Worm (Caenorhabditis elegans): ENCODE results near the gene nspg-11.
A peak's percentile ranks its signal among the peaks of the same experiment; 100 is the strongest.

Gene nspg-11

DNA sequence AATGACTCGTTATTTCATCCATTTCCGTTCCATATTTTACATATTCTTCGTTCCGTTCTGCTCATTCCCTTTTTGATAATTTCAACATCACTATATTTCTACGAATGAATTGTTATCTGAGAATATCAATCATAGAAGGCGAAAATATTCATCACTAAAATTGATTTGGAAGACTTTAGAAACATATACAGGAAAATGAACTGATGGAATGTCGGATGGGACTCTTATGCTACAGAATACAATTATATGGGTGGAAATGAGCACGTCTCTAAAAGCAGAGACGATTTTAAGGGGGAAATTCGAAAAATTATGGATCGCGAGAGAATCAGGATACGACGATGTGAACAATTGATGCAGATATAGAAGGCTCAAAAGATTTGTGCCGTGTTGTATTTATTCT is 3.9 kb downstream of the nspg-11 start (continued):
- TF ChIP-seq hrde-1 (tag; optimal IDR thresholded peaks at IDR 0.05; ENCODE audit: borderline replicate concordance): peak; percentile 81

DNA sequence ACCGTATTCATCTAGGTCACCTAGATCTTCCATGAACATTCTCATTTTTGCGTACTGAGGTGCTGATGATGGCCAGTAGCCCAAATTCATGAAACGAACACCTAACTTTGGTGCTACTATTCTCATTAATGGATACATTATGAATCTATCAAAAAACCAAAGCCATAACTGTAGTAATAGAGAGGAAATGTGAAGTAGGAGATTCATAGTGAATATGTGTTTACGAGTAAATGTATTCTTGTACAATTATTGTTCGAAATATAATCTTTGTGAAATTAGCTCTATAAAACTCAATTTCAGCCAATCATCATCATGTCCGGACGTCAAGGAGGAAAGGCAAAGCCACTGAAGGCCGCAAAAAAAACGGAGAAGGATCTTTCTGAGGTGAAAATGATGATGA is 4.8 kb downstream of the nspg-11 start, which contains the start of the genes F49C12.11 and nemt-1:
TSS of gene F49C12.11 (plus strand) at position 301 of the 400 bp plus-strand sequence.
TSS of gene nemt-1 (minus strand) at position 360 of the 400 bp plus-strand sequence.
- TF ChIP-seq lin-35 (GFP tag; optimal IDR thresholded peaks at IDR 0.05) (peak in 1 of 3 experiments; percentile 22), snpc-1.1 (tag; optimal IDR thresholded peaks at IDR 0.05; ENCODE audit: insufficient read depth) (no peak)

DNA sequence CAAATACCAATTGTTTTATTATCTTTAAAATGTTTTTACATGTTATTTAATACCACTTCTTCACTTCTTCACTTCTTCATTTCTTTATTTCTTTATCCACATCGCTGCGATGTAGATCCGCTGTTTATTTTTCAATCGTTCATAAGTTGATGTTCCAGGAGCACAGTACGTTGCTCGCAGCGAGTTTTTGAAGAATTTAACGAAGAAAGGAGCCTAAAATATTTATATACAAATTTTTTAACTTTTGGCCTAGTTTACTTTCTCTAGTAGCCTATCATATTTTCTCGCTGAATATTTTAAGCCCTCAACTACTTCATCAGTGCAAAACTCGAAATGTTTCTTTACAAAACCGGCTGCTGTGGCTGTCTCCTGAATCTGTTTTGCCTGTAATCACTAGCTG is 5.7 kb downstream of the nspg-11 start:
- TF ChIP-seq tlf-1 (GFP tag; optimal IDR thresholded peaks at IDR 0.05): no peak
- TF ChIP-seq athp-1 (tag; optimal IDR thresholded peaks at IDR 0.05): peak; percentile 25
- TF ChIP-seq madf-6 (GFP tag; IDR thresholded peaks at IDR 0.05): peak; percentile 46; the same call in 1 of the 2 replicates
- 0 out of 2 replicates have a peak, but pooled peaks have one; percentile 22 for TF ChIP-seq aptf-3 (GFP tag; IDR thresholded peaks at IDR 0.05)
- TF ChIP-seq F10E7.11 (tag; optimal IDR thresholded peaks at IDR 0.05): peak; percentile 52
- TF ChIP-seq madf-8 (GFP tag; conservative IDR thresholded peaks at IDR 0.05): no peak
- TF ChIP-seq sptf-2 (GFP tag; optimal IDR thresholded peaks at IDR 0.05): no peak
- peak; percentile 41 for TF ChIP-seq repo-1 (tag; optimal IDR thresholded peaks at IDR 0.05)
- no peak for TF ChIP-seq him-1 (tag; optimal IDR thresholded peaks at IDR 0.05)
- TF ChIP-seq snpc-4 (GFP tag; optimal IDR thresholded peaks at IDR 0.05): no peak
- peak in 1 of 4 experiments; percentile 10 for TF ChIP-seq snpc-4 (tag; optimal IDR thresholded peaks at IDR 0.05)
- TF ChIP-seq F22D6.2 (tag; optimal IDR thresholded peaks at IDR 0.05): no peak
- peak; percentile 3 for TF ChIP-seq snpc-3.4 (tag; optimal IDR thresholded peaks at IDR 0.05)
- TF ChIP-seq lir-1 (GFP tag; conservative IDR thresholded peaks at IDR 0.05): no peak
- TF ChIP-seq cebp-1 (GFP tag; IDR thresholded peaks at IDR 0.05): no peak
- TF ChIP-seq cebp-1 (tag; optimal IDR thresholded peaks at IDR 0.05): no peak
- no peak for TF ChIP-seq mes-4 (tag; optimal IDR thresholded peaks at IDR 0.05)
- no peak for TF ChIP-seq mxl-1 (tag; optimal IDR thresholded peaks at IDR 0.05)
- no peak for TF ChIP-seq ztf-28 (GFP tag; IDR thresholded peaks at IDR 0.05)
- TF ChIP-seq F57C9.4 (tag; optimal IDR thresholded peaks at IDR 0.05): no peak
- TF ChIP-seq ztf-6 (GFP tag; IDR thresholded peaks at IDR 0.05): no peak
- no peak for TF ChIP-seq hlh-26 (GFP tag; conservative IDR thresholded peaks at IDR 0.05)

DNA sequence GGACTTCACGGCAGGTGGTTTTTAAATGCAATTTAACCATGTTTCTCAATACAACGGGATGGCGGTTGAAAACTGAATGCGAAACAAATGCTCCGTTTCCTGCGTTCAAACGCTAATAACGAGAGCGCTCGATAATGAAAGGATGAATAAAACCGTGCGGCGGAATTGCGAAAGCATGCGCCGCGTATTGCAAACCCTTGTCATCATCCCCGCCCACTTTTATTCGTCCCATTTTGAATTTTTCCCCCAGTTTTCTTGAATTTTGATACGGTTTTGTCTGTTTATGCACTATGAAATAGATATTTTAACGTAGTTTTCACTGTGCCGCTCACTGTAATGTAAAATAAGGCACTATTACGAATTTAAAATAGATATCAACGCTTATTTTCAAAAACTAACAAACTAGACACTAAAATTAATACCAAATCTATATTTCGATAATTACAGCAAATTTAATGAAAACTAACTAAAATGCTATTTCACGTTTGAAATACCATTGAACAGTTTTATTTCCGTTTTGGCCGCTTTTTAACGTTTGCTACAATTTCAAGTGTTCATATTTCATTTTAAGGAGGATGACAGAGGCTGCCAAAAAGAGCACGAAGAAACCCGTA is 7.7 kb downstream of the nspg-11 start, which contains the start of the genes F49C12.9 and rpn-7:
TSS of gene F49C12.9 (minus strand) at position 148 of the 614 bp plus-strand sequence.
TSS of gene rpn-7 (plus strand) at position 564 of the 614 bp plus-strand sequence.
- TF ChIP-seq him-1 (tag; optimal IDR thresholded peaks at IDR 0.05) (no peak), T07F8.4 (tag; optimal IDR thresholded peaks at IDR 0.05) (no peak), ceh-79 (tag; optimal IDR thresholded peaks at IDR 0.05) (no peak), tbx-9 (tag; optimal IDR thresholded peaks at IDR 0.05; ENCODE audit: borderline replicate concordance) (no peak), madf-10 (tag; optimal IDR thresholded peaks at IDR 0.05) (no peak), F33H1.4 (GFP tag; IDR thresholded peaks at IDR 0.05) (no peak), madf-8 (GFP tag; conservative IDR thresholded peaks at IDR 0.05) (no peak), Y53F4B.3 (GFP tag; IDR thresholded peaks at IDR 0.05) (no peak), tlf-1 (GFP tag; optimal IDR thresholded peaks at IDR 0.05) (no peak), hmg-20 (GFP tag; IDR thresholded peaks at IDR 0.05) (no peak), nhr-90 (tag; optimal IDR thresholded peaks at IDR 0.05) (no peak), ceh-100 (GFP tag; IDR thresholded peaks at IDR 0.05) (no peak), sdz-38 (tag; optimal IDR thresholded peaks at IDR 0.05) (no peak), ceh-58 (GFP tag; IDR thresholded peaks at IDR 0.05) (no peak), egl-44 (GFP tag; IDR thresholded peaks at IDR 0.05) (no peak), ekl-4 (GFP tag; IDR thresholded peaks at IDR 0.05) (no peak), mxl-1 (tag; optimal IDR thresholded peaks at IDR 0.05) (no peak), attf-3 (GFP tag; conservative IDR thresholded peaks at IDR 0.05) (0 out of 2 replicates have a peak, but pooled peaks have one; percentile 9), Y56A3A.18 (GFP tag; IDR thresholded peaks at IDR 0.05) (no peak), F23B12.7 (tag; optimal IDR thresholded peaks at IDR 0.05; ENCODE audit: insufficient read depth) (no peak), F37B4.10 (GFP tag; IDR thresholded peaks at IDR 0.05) (no peak), ztf-3 (GFP tag; optimal IDR thresholded peaks at IDR 0.05) (no peak), egrh-3 (GFP tag; IDR thresholded peaks at IDR 0.05) (no peak)

Data from whole organism, young adult.